Worm (Caenorhabditis elegans) whole organism, mixed stage, embryonic: ENCODE measurements around the gene B0244.16.

Experiments used
- M03D4.4 ChIP-seq: sonication (generic microtip); optimal IDR thresholded peaks from 2 replicates; lab custom pipeline; 2017; ENCODE audit warnings: mild to moderate bottlenecking, missing genetic modification characterization, missing compliant biosample characterization
- ceh-83 ChIP-seq: fragments of 200-800 bp; sonication (Bioruptor generic); optimal IDR thresholded peaks from 2 replicates; lab custom pipeline; 2018; ENCODE audit warnings: mild to moderate bottlenecking, missing genetic modification characterization, missing compliant biosample characterization
- flh-1 ChIP-seq: fragments of 200-800 bp; sonication (Bioruptor generic); optimal IDR thresholded peaks from 2 replicates; lab custom pipeline; 2018; ENCODE audit warnings: mild to moderate bottlenecking, missing genetic modification characterization, moderate library complexity, missing compliant biosample characterization
- lin-13 ChIP-seq: fragments of 150-350 bp; optimal IDR thresholded peaks from 2 replicates; lab custom pipeline; 2014; ENCODE audit warnings: missing biosample characterization, missing genetic modification characterization
- nhr-237 ChIP-seq: fragments of 150-350 bp; optimal IDR thresholded peaks from 2 replicates; lab custom pipeline; 2014; ENCODE audit warnings: missing biosample characterization, missing genetic modification characterization
- sptf-1 ChIP-seq: sonication (generic microtip); optimal IDR thresholded peaks from 2 replicates; lab custom pipeline; 2017; ENCODE audit warnings: mild to moderate bottlenecking, missing genetic modification characterization, moderate library complexity, missing compliant biosample characterization
- unc-39 ChIP-seq: fragments of 150-350 bp; optimal IDR thresholded peaks from 2 replicates; lab custom pipeline; 2014; ENCODE audit warnings: missing biosample characterization, missing genetic modification characterization
- unc-62 ChIP-seq: fragments of 150-350 bp; optimal IDR thresholded peaks from 2 replicates; lab custom pipeline; 2014; ENCODE audit warnings: missing biosample characterization, missing genetic modification reagents, missing genetic modification characterization

DNA sequence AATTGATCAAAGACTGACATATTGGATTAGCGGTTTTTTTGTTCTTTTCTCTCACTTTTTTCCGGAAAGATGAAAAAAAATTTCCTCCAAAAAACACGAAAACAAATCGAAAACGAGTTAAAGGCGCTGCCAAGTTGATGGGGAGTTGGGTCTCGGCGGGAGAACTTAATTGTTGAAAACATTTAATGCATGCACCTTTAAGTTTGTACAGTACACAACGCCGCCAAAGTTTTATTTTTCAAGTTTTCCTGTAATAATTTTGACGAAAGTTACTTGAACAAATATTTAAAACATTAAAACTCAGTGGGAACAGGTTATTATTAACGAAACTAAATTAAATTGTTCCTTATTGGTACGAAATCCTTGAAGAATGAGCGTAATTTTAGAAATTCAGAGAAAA, 39.3 kb upstream of the B0244.16 start:
- no peak for TF ChIP-seq nhr-237 (tag; lab: Kevin White, UChicago)
- TF ChIP-seq lin-13 (tag; lab: Kevin White, UChicago), result no peak
- TF ChIP-seq sptf-1 (tag; lab: Kevin White, UChicago), result no peak
- TF ChIP-seq flh-1 (GFP tag; lab: Kevin White, UChicago), result no peak
- no peak for TF ChIP-seq unc-39 (tag; lab: Kevin White, UChicago)
- no peak for TF ChIP-seq unc-62 (GFP tag; lab: Kevin White, UChicago)
- no peak for TF ChIP-seq ceh-83 (GFP tag; lab: Kevin White, UChicago)
- TF ChIP-seq M03D4.4, result no peak
